Fruit fly (Drosophila melanogaster) whole organism, wandering third instar larva: ENCODE data around the gene RabX6.

Source experiments
- Abd-B ChIP-seq: fragments of >200 bp; optimal IDR thresholded peaks from 2 replicates; lab custom pipeline; 2017; ENCODE audit warnings: missing biosample characterization, missing genetic modification characterization
- CG32264 ChIP-seq: fragments of 200-800 bp; sonication (Bioruptor generic); optimal IDR thresholded peaks from 2 replicates; lab custom pipeline; 2016; ENCODE audit warnings: missing biosample characterization, missing genetic modification characterization
- CG9705 ChIP-seq: fragments of 200-800 bp; sonication (Bioruptor generic); optimal IDR thresholded peaks from 2 replicates; lab custom pipeline; 2018; ENCODE audit warnings: missing biosample characterization, mild to moderate bottlenecking, missing genetic modification characterization
- CrebA ChIP-seq: fragments of 200-800 bp; sonication (Bioruptor generic); optimal IDR thresholded peaks from 2 replicates; lab custom pipeline; 2016; ENCODE audit warnings: missing biosample characterization, mild to moderate bottlenecking, missing genetic modification characterization, borderline replicate concordance
- Dfd ChIP-seq: fragments of >200 bp; optimal IDR thresholded peaks from 2 replicates; lab custom pipeline; 2017; ENCODE audit warnings: missing biosample characterization, missing genetic modification characterization
- Dif ChIP-seq: fragments of 200-275, 200-300 bp; sonication (Bioruptor generic); optimal IDR thresholded peaks from 2 replicates; lab custom pipeline; 2018; ENCODE audit warnings: missing biosample characterization, missing genetic modification characterization; ENCODE audit not compliant: partially characterized antibody
- GATAd ChIP-seq: sonication (Bioruptor generic); optimal IDR thresholded peaks from 2 replicates; lab custom pipeline; 2016; ENCODE audit warnings: missing biosample characterization, missing genetic modification characterization
- HLH106 ChIP-seq: fragments of 200-800 bp; optimal IDR thresholded peaks from 3 replicates; lab custom pipeline; 2019; ENCODE audit warnings: missing biosample characterization, mild to moderate bottlenecking, missing genetic modification characterization, moderate library complexity
- Hnf4 ChIP-seq: fragments of 200-800 bp; sonication (Bioruptor generic); optimal IDR thresholded peaks from 2 replicates; lab custom pipeline; 2016; ENCODE audit warnings: missing biosample characterization, mild to moderate bottlenecking, missing genetic modification characterization
- Hr78 ChIP-seq: fragments of >200 bp; optimal IDR thresholded peaks from 2 replicates; lab custom pipeline; 2017; ENCODE audit warnings: missing biosample characterization, missing genetic modification characterization
- Hr83 ChIP-seq: fragments of 200-300 bp; sonication (Bioruptor generic); optimal IDR thresholded peaks from 2 replicates; lab custom pipeline; 2016; ENCODE audit warnings: missing biosample characterization, mild to moderate bottlenecking, missing genetic modification characterization, moderate library complexity; ENCODE audit not compliant: poor library complexity, severe bottlenecking
- Jra ChIP-seq: sonication (Bioruptor generic); optimal IDR thresholded peaks from 2 replicates; lab custom pipeline; 2016; ENCODE audit warnings: missing biosample characterization, missing genetic modification characterization
- Mio ChIP-seq: sonication (Bioruptor generic); optimal IDR thresholded peaks from 2 replicates; lab custom pipeline; 2016; ENCODE audit warnings: missing biosample characterization, missing genetic modification characterization
- Myc ChIP-seq: fragments of >200 bp; optimal IDR thresholded peaks from 2 replicates; lab custom pipeline; 2017
- N ChIP-seq: fragments of >200 bp; optimal IDR thresholded peaks from 2 replicates; lab custom pipeline; 2018; ENCODE audit warnings: missing biosample characterization, missing external identifiers, missing genetic modification characterization
- OdsH ChIP-seq: fragments of 200-800 bp; sonication (Bioruptor generic); optimal IDR thresholded peaks from 2 replicates; lab custom pipeline; 2016; ENCODE audit warnings: missing biosample characterization, mild to moderate bottlenecking, missing genetic modification characterization
- Rel ChIP-seq, 2 experiments: fragments of 200-800 bp; sonication (Bioruptor generic) in 1 of 2; optimal IDR thresholded peaks; 2 replicates in 1 of 2; 3 replicates in 1 of 2; lab custom pipeline; 2016 to 2019; ENCODE audit warnings: mild to moderate bottlenecking in 2 of 2, missing biosample characterization in 2 of 2, missing genetic modification characterization in 2 of 2, moderate library complexity in 1 of 2
- Sp1 ChIP-seq: fragments of 200-800 bp; sonication (Bioruptor generic); optimal IDR thresholded peaks from 3 replicates; lab custom pipeline; 2019; ENCODE audit warnings: missing biosample characterization, mild to moderate bottlenecking, missing genetic modification characterization, moderate library complexity
- br ChIP-seq: fragments of 200-800 bp; sonication (Bioruptor generic); optimal IDR thresholded peaks from 2 replicates; lab custom pipeline; 2016; ENCODE audit warnings: missing biosample characterization, missing genetic modification characterization
- brk ChIP-seq: fragments of 200-800 bp; sonication (Bioruptor generic); optimal IDR thresholded peaks from 2 replicates; lab custom pipeline; 2016; ENCODE audit warnings: missing biosample characterization, mild to moderate bottlenecking, missing genetic modification characterization
- dl ChIP-seq, 2 experiments: fragments of 175-275, 200-275 bp in 1 of 2; fragments of 200-275 bp in 1 of 2; sonication (Bioruptor generic); optimal IDR thresholded peaks; lab custom pipeline; 2018; ENCODE audit warnings: mild to moderate bottlenecking in 2 of 2, missing biosample characterization in 2 of 2, missing genetic modification characterization in 2 of 2, moderate library complexity in 2 of 2; ENCODE audit not compliant: partially characterized antibody in 2 of 2, insufficient read depth in 1 of 2
- dmrt93B ChIP-seq: fragments of 200-800 bp; sonication (Bioruptor generic); optimal IDR thresholded peaks from 2 replicates; lab custom pipeline; 2018; ENCODE audit warnings: missing biosample characterization, mild to moderate bottlenecking, missing genetic modification characterization
- ey ChIP-seq: fragments of 200-800 bp; sonication (Bioruptor generic); optimal IDR thresholded peaks from 2 replicates; lab custom pipeline; 2016; ENCODE audit warnings: missing biosample characterization, missing genetic modification characterization
- foxo ChIP-seq, 2 experiments: fragments of 200-800 bp; sonication (Bioruptor generic); optimal IDR thresholded peaks; 2 replicates in 1 of 2; 3 replicates in 1 of 2; lab custom pipeline; 2016 to 2017; ENCODE audit warnings: missing biosample characterization in 2 of 2, missing genetic modification characterization in 2 of 2
- fru ChIP-seq: fragments of 200-800 bp; sonication (Bioruptor generic); optimal IDR thresholded peaks from 3 replicates; lab custom pipeline; 2016; ENCODE audit warnings: missing biosample characterization, mild to moderate bottlenecking, missing genetic modification characterization
- h ChIP-seq: fragments of 200-800 bp; sonication (Bioruptor generic); optimal IDR thresholded peaks from 3 replicates; lab custom pipeline; 2016; ENCODE audit warnings: missing biosample characterization, mild to moderate bottlenecking, missing genetic modification characterization
- jim ChIP-seq: fragments of 175-275, 200-325 bp; sonication (Bioruptor generic); optimal IDR thresholded peaks from 2 replicates; lab custom pipeline; 2016; ENCODE audit warnings: missing biosample characterization, mild to moderate bottlenecking, missing genetic modification characterization
- lola ChIP-seq: fragments of >200 bp; optimal IDR thresholded peaks from 2 replicates; lab custom pipeline; 2017; ENCODE audit warnings: missing biosample characterization, missing genetic modification characterization
- psq ChIP-seq: fragments of 200-800 bp; sonication (Bioruptor generic); optimal IDR thresholded peaks from 3 replicates; lab custom pipeline; 2017; ENCODE audit warnings: missing biosample characterization, mild to moderate bottlenecking, missing genetic modification characterization, moderate library complexity
- rgr ChIP-seq: fragments of 200-800 bp; sonication (Bioruptor generic); optimal IDR thresholded peaks from 3 replicates; lab custom pipeline; 2016; ENCODE audit warnings: missing biosample characterization, mild to moderate bottlenecking, missing genetic modification characterization
- sage ChIP-seq: fragments of 200-800 bp; sonication (Bioruptor generic); optimal IDR thresholded peaks from 2 replicates; lab custom pipeline; 2016; ENCODE audit warnings: missing biosample characterization, mild to moderate bottlenecking, missing genetic modification characterization
- sv ChIP-seq: fragments of 200-800 bp; sonication (Bioruptor generic); optimal IDR thresholded peaks from 3 replicates; lab custom pipeline; 2016; ENCODE audit warnings: missing biosample characterization, missing genetic modification characterization
- usp ChIP-seq: fragments of >200 bp; optimal IDR thresholded peaks from 2 replicates; lab custom pipeline; 2017; ENCODE audit warnings: missing biosample characterization, missing genetic modification characterization
- woc ChIP-seq: sonication (Bioruptor generic); optimal IDR thresholded peaks from 2 replicates; lab custom pipeline; 2016; ENCODE audit warnings: missing biosample characterization, mild to moderate bottlenecking, missing genetic modification characterization

The RabX6 gene

dm6 chr3L:696404-697054 lies 6.2 kb downstream of the RabX6 start (continued):
- peak; percentile 86 for TF ChIP-seq sv
- no peak for TF ChIP-seq Hnf4 (GFP tag; lab: Kevin White, UChicago)
- peak; percentile 83 for TF ChIP-seq dmrt93B (GFP tag; lab: Kevin White, UChicago)
- TF ChIP-seq jim (GFP tag; lab: Kevin White, UChicago): no peak
- peak; percentile 56 for TF ChIP-seq CG32264
- peak in 1 of 2 experiments; percentile 88 for TF ChIP-seq foxo (GFP tag; optimal IDR thresholded peaks at IDR 0.05; lab: Kevin White, UChicago)
- TF ChIP-seq dl (GFP tag; optimal IDR thresholded peaks at IDR 0.05; lab: Kevin White, UChicago; ENCODE audit: insufficient read depth in 1 of 2, partially characterized antibody in 2 of 2): no peak
- TF ChIP-seq Dif (GFP tag; lab: Kevin White, UChicago): no peak
- no peak for TF ChIP-seq N (GFP tag; lab: Kevin White, UChicago)
- no peak for TF ChIP-seq usp (GFP tag; lab: Kevin White, UChicago)
- TF ChIP-seq psq: peak; percentile 82
- peak; percentile 82 for TF ChIP-seq Rel (GFP tag; optimal IDR thresholded peaks at IDR 0.05; lab: Kevin White, UChicago)
- TF ChIP-seq Rel (tag; optimal IDR thresholded peaks at IDR 0.05; lab: Kevin White, UChicago): no peak
- TF ChIP-seq sage (GFP tag; lab: Kevin White, UChicago): peak; percentile 78
- TF ChIP-seq GATAd (GFP tag; lab: Kevin White, UChicago): no peak
- TF ChIP-seq fru (GFP tag; lab: Kevin White, UChicago): peak; percentile 79
- peak; percentile 85 for TF ChIP-seq rgr (GFP tag; lab: Kevin White, UChicago)

- TF ChIP-seq Rel (GFP tag; optimal IDR thresholded peaks at IDR 0.05; lab: Kevin White, UChicago) (no peak), Rel (tag; optimal IDR thresholded peaks at IDR 0.05; lab: Kevin White, UChicago) (peak; percentile 86), br (GFP tag; lab: Kevin White, UChicago) (no peak), foxo (GFP tag; optimal IDR thresholded peaks at IDR 0.05; lab: Kevin White, UChicago) (no peak)
Observed at dm6 chr3L:697055-697427, 6.7 kb downstream of the RabX6 start.

- no peak for TF ChIP-seq fru (GFP tag; lab: Kevin White, UChicago)
- no peak for TF ChIP-seq CrebA (GFP tag; lab: Kevin White, UChicago)
- no peak for TF ChIP-seq sage (GFP tag; lab: Kevin White, UChicago)
- no peak for TF ChIP-seq OdsH (GFP tag; lab: Kevin White, UChicago)
Observed at dm6 chr3L:697724-698123, 7.4 kb downstream of the RabX6 start.

- no peak for TF ChIP-seq ey
- TF ChIP-seq jim (GFP tag; lab: Kevin White, UChicago): no peak
- no peak for TF ChIP-seq brk
- TF ChIP-seq woc (GFP tag; lab: Kevin White, UChicago): no peak
- no peak for TF ChIP-seq CG32264
- TF ChIP-seq Hnf4 (GFP tag; lab: Kevin White, UChicago): no peak
- no peak for TF ChIP-seq Hr78
- no peak for TF ChIP-seq Jra (GFP tag; lab: Kevin White, UChicago)
- no peak for TF ChIP-seq OdsH (GFP tag; lab: Kevin White, UChicago)
- TF ChIP-seq Dif (GFP tag; lab: Kevin White, UChicago): no peak
- no peak for TF ChIP-seq Myc
- TF ChIP-seq GATAd (GFP tag; lab: Kevin White, UChicago): no peak
Observed at dm6 chr3L:698748-699367, 8.5 kb downstream of the RabX6 start, which contains the start of gene CG13894. Gene CG13894, minus strand, starts transcription at chr3L:699144.

dm6 chr3L:699368-700150 lies 9.2 kb downstream of the RabX6 start:
- TF ChIP-seq rgr (GFP tag; lab: Kevin White, UChicago) (peak; percentile 20), Jra (GFP tag; lab: Kevin White, UChicago) (no peak), dl (GFP tag; optimal IDR thresholded peaks at IDR 0.05; lab: Kevin White, UChicago; ENCODE audit: insufficient read depth in 1 of 2, partially characterized antibody in 2 of 2) (no peak), Abd-B (no peak), HLH106 (tag; lab: Kevin White, UChicago) (peak; percentile 24), Myc (peak; percentile 94), CG9705 (GFP tag; lab: Kevin White, UChicago) (no peak), h (peak; percentile 55), usp (GFP tag; lab: Kevin White, UChicago) (no peak), sage (GFP tag; lab: Kevin White, UChicago) (no peak), Rel (GFP tag; optimal IDR thresholded peaks at IDR 0.05; lab: Kevin White, UChicago) (no peak), Rel (tag; optimal IDR thresholded peaks at IDR 0.05; lab: Kevin White, UChicago) (no peak), br (GFP tag; lab: Kevin White, UChicago) (peak; percentile 47), Mio (GFP tag; lab: Kevin White, UChicago) (no peak), Dfd (no peak), lola (GFP tag; lab: Kevin White, UChicago) (no peak), fru (GFP tag; lab: Kevin White, UChicago) (peak; percentile 49), ey (peak; percentile 35), Sp1 (peak; percentile 42), Hr83 (no peak), CG32264 (no peak), Hr78 (no peak), OdsH (GFP tag; lab: Kevin White, UChicago) (peak; percentile 38), dmrt93B (GFP tag; lab: Kevin White, UChicago) (peak; percentile 10)
